Worm (Caenorhabditis elegans): ENCODE measurements around the gene vab-9.

vab-9 gene

ce11 chrII:8617516-8617915 lies 20.0 kb downstream of the vab-9 start, which contains the start of gene chhy-1:
Gene chhy-1 (minus strand): TSS chrII:8617616.
- no peak for TF ChIP-seq nhr-90 (tag; optimal IDR thresholded peaks at IDR 0.05; ENCODE audit: poor library complexity)
- TF ChIP-seq ceh-90 (tag; optimal IDR thresholded peaks at IDR 0.05): no peak
- no peak for TF ChIP-seq vab-15 (tag; optimal IDR thresholded peaks at IDR 0.05)
- TF ChIP-seq mef-2 (tag; optimal IDR thresholded peaks at IDR 0.05): no peak
- no peak for TF ChIP-seq egl-27 (tag; optimal IDR thresholded peaks at IDR 0.05)

ce11 chrII:8616155-8616554 lies 21.4 kb downstream of the vab-9 start:
- TF ChIP-seq efl-1 (optimal IDR thresholded peaks at IDR 0.05) (no peak), efl-1 (GFP tag; optimal IDR thresholded peaks at IDR 0.05 in 1 of 2) (peak in 1 of 2 experiments; percentile 12), nhr-85 (tag) (no peak), C16A3.4 (tag; optimal IDR thresholded peaks at IDR 0.05) (no peak), nhr-77 (tag; optimal IDR thresholded peaks at IDR 0.05) (no peak)

- TF ChIP-seq jun-1 (tag; optimal IDR thresholded peaks at IDR 0.05) (no peak), aha-1 (tag; optimal IDR thresholded peaks at IDR 0.05) (no peak), tlp-1 (tag; optimal IDR thresholded peaks at IDR 0.05) (no peak)
Measured at ce11 chrII:8612470-8612869, 25.0 kb downstream of the vab-9 start, which contains the start of gene T22C8.1. Gene T22C8.1 (plus strand): TSS chrII:8612770.

ce11 chrII:8611330-8611729 lies 26.2 kb downstream of the vab-9 start:
- peak; percentile 23 for TF ChIP-seq fkh-8 (tag; optimal IDR thresholded peaks at IDR 0.05)
- no peak for TF ChIP-seq nhr-90 (tag; optimal IDR thresholded peaks at IDR 0.05; ENCODE audit: poor library complexity)
- peak; percentile 0 for TF ChIP-seq nhr-47 (tag; optimal IDR thresholded peaks at IDR 0.05)
- no peak for TF ChIP-seq elt-2 (tag; optimal IDR thresholded peaks at IDR 0.05)
- peak; percentile 75 for TF ChIP-seq ceh-8 (GFP tag; optimal IDR thresholded peaks at IDR 0.05)
- TF ChIP-seq nhr-71 (tag; optimal IDR thresholded peaks at IDR 0.05): peak; percentile 9
- no peak for TF ChIP-seq mep-1 (tag; optimal IDR thresholded peaks at IDR 0.05)

ce11 chrII:8610585-8610984 lies 26.9 kb downstream of the vab-9 start:
- TF ChIP-seq nhr-237 (tag; optimal IDR thresholded peaks at IDR 0.05) (no peak), fos-1 (tag; optimal IDR thresholded peaks at IDR 0.05) (no peak), zip-4 (GFP tag; optimal IDR thresholded peaks at IDR 0.05) (no peak), lin-39 (tag; optimal IDR thresholded peaks at IDR 0.05) (no peak), nhr-11 (tag; optimal IDR thresholded peaks at IDR 0.05) (no peak), hlh-4 (tag; optimal IDR thresholded peaks at IDR 0.05) (peak; percentile 93), nhr-47 (tag; optimal IDR thresholded peaks at IDR 0.05) (peak; percentile 15), mep-1 (tag; optimal IDR thresholded peaks at IDR 0.05) (no peak), ceh-8 (GFP tag; optimal IDR thresholded peaks at IDR 0.05) (no peak), nhr-71 (tag; optimal IDR thresholded peaks at IDR 0.05) (peak; percentile 15), jun-1 (tag; optimal IDR thresholded peaks at IDR 0.05) (no peak), nhr-12 (tag; optimal IDR thresholded peaks at IDR 0.05) (no peak), nhr-19 (GFP tag; conservative IDR thresholded peaks at IDR 0.05) (no peak), mef-2 (tag; optimal IDR thresholded peaks at IDR 0.05) (no peak), ama-1 (optimal IDR thresholded peaks at IDR 0.05) (no peak), swsn-7 (tag; optimal IDR thresholded peaks at IDR 0.05) (no peak)

- no peak for TF ChIP-seq irx-1 (tag; optimal IDR thresholded peaks at IDR 0.05)
- TF ChIP-seq nhr-85 (tag): no peak
- TF ChIP-seq egl-27 (tag; optimal IDR thresholded peaks at IDR 0.05): no peak
Measured at ce11 chrII:8610085-8610484, 27.4 kb downstream of the vab-9 start, which contains the start of gene F28C6.9. Gene F28C6.9 (minus strand): TSS chrII:8610185.

ce11 chrII:8607662-8608061 lies 29.9 kb downstream of the vab-9 start, which contains the start of gene F28C6.10:
Gene F28C6.10 (plus strand): TSS chrII:8607962.
- TF ChIP-seq mdl-1 (tag; optimal IDR thresholded peaks at IDR 0.05): no peak
- no peak for TF ChIP-seq blmp-1 (tag; optimal IDR thresholded peaks at IDR 0.05)
- no peak for TF ChIP-seq tbx-2 (tag; optimal IDR thresholded peaks at IDR 0.05)
- TF ChIP-seq ama-1 (optimal IDR thresholded peaks at IDR 0.05): no peak
- no peak for TF ChIP-seq C04F5.9 (tag; optimal IDR thresholded peaks at IDR 0.05)
- TF ChIP-seq lin-14 (GFP tag; optimal IDR thresholded peaks at IDR 0.05): no peak
- no peak for TF ChIP-seq pqm-1 (tag; optimal IDR thresholded peaks at IDR 0.05)
- no peak for TF ChIP-seq isw-1 (GFP tag; IDR thresholded peaks at IDR 0.05)
